Fruit fly (Drosophila melanogaster): Measurements from ENCODE around the gene CG17219.

CG17219 gene

DNA sequence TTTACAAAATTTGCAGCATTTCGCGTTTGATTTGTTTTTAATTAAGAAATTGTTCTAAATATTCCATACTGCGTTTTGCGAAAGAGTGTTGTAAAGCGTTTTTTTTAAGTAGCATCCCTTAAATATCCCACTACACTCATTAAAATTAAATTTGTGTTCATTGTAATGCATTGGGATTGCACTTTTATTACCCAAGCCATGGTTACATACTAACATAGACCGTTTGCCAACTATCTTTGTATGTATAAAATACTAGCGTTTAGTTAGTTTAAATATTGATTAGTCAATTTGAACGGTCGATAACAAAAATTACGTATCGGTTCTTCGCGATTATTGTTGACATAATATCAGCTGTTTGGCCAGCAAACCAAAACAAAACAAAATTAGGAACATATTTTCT, 10.7 kb downstream of the CG17219 start, which contains the start of the genes cnir and CG17221 (continued):
- TF ChIP-seq CG34406 (GFP tag; optimal IDR thresholded peaks at IDR 0.05) (peak; percentile 48), dsx (GFP tag; optimal IDR thresholded peaks at IDR 0.05; ENCODE audit: poor library complexity, severe bottlenecking) (no peak), CG10631 (GFP tag; optimal IDR thresholded peaks at IDR 0.05) (peak; percentile 78), esn (GFP tag; optimal IDR thresholded peaks at IDR 0.05) (peak; percentile 83), CG3919 (GFP tag; optimal IDR thresholded peaks at IDR 0.05) (peak; percentile 73), salr (GFP tag; optimal IDR thresholded peaks at IDR 0.05) (no peak), CG31627 (GFP tag; optimal IDR thresholded peaks at IDR 0.05) (peak; percentile 74), Sox14 (GFP tag; optimal IDR thresholded peaks at IDR 0.05) (peak; percentile 72), topi (GFP tag; optimal IDR thresholded peaks at IDR 0.05) (peak; percentile 72), CG4318 (GFP tag; optimal IDR thresholded peaks at IDR 0.05) (no peak), Hr38 (GFP tag; optimal IDR thresholded peaks at IDR 0.05) (no peak), CG6792 (GFP tag; optimal IDR thresholded peaks at IDR 0.05) (peak; percentile 57), lz (GFP tag; optimal IDR thresholded peaks at IDR 0.05) (peak; percentile 73), OdsH (GFP tag; optimal IDR thresholded peaks at IDR 0.05) (peak; percentile 75), CG10669 (GFP tag; optimal IDR thresholded peaks at IDR 0.05) (peak; percentile 47), achi (GFP tag; optimal IDR thresholded peaks at IDR 0.05) (peak; percentile 75), CG16779 (tag; optimal IDR thresholded peaks at IDR 0.05) (no peak), fd59A (GFP tag; optimal IDR thresholded peaks at IDR 0.05) (peak; percentile 41), Eip78C (GFP tag) (peak; percentile 87), Met (GFP tag; optimal IDR thresholded peaks at IDR 0.05) (peak; percentile 77), fkh (GFP tag; optimal IDR thresholded peaks at IDR 0.05) (peak; percentile 96), Gug (GFP tag; IDR thresholded peaks at IDR 0.05) (0 out of 2 replicates have a peak, but pooled peaks have one; percentile 26), CG8632 (GFP tag; optimal IDR thresholded peaks at IDR 0.05) (peak; percentile 9), Ets21C (GFP tag; optimal IDR thresholded peaks at IDR 0.05) (peak; percentile 72), CG8119 (GFP tag; IDR thresholded peaks at IDR 0.05) (no peak), CG6854 (GFP tag; optimal IDR thresholded peaks at IDR 0.05) (no peak)

DNA sequence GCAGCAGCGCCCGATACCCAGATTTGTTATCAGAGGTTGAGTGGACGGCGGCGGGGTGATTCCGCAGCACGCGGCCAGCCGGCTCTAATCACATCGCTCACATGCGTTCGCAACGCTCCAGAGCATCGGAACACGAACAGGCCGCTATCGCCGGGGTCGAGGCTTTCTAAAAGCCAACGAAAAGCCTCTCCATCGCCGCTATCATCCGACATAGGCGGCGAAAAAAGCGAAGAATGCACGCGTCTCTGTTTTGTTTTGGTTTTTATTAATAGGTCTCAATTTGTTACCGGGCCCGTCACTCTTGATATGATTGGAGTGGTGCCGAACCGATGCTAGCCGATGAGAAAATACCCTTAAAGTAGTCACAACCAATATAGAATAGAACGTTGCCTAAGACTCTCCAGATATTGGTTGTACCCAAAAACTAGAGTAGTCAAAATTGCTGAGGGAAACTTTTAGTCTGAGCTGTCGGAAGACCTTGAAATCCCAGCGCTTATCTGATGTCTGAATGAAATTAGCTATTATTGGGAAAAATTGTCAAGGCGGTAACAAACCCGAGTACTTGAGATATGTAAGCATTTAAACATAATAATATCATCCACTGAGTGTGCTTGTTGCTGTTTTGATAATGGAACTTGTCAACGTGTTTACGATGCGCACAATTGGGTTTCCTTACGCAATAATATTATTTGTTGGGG, 13.0 kb downstream of the CG17219 start, which contains the start of gene CG17261:
TSS of gene CG17261 (plus strand) at position 634 of the 698 bp plus-strand sequence.
- TF ChIP-seq CG8119 (GFP tag; IDR thresholded peaks at IDR 0.05) (no peak), svp (GFP tag) (peak; percentile 86), CG3919 (GFP tag; optimal IDR thresholded peaks at IDR 0.05) (no peak), vri (GFP tag; optimal IDR thresholded peaks at IDR 0.05) (peak; percentile 64), CG8632 (GFP tag; optimal IDR thresholded peaks at IDR 0.05) (no peak)

DNA sequence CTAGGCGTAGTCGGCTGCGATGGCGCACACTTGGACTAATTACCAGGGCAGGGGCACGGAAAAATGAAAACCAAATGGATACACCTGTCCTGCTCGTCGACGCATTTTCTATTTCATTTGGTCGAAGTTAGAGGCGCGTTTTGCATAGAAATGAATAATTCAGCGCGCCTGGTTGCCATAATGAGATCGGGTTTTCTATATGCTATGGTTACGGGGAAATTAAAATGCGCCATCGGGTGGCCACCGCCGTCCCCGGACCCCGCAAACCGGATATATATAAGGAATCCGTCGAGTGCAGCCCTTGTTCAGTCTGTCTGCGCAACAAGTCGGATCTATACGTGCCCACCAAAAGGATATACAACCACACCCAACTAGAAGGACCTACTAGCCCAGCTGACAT, 14.6 kb downstream of the CG17219 start, which contains the start of gene FASN2:
TSS of gene FASN2 (plus strand) at position 301 of the 400 bp plus-strand sequence.
- no peak for TF ChIP-seq pdm3 (GFP tag; optimal IDR thresholded peaks at IDR 0.05)
- no peak for TF ChIP-seq Ets21C (GFP tag; optimal IDR thresholded peaks at IDR 0.05)
- no peak for TF ChIP-seq svp (GFP tag)
- TF ChIP-seq topi (GFP tag; optimal IDR thresholded peaks at IDR 0.05) = no peak
- TF ChIP-seq CG32006 (GFP tag; optimal IDR thresholded peaks at IDR 0.05) = no peak
- no peak for TF ChIP-seq cyc (GFP tag; optimal IDR thresholded peaks at IDR 0.05)
- no peak for TF ChIP-seq Ets96B (tag; optimal IDR thresholded peaks at IDR 0.05)
- TF ChIP-seq dsx (GFP tag; optimal IDR thresholded peaks at IDR 0.05; ENCODE audit: poor library complexity, severe bottlenecking) = no peak
- TF ChIP-seq Hr4 (GFP tag; optimal IDR thresholded peaks at IDR 0.05) = no peak
- no peak for TF ChIP-seq CG6163 (GFP tag; IDR thresholded peaks at IDR 0.05)
- no peak for TF ChIP-seq net (GFP tag; optimal IDR thresholded peaks at IDR 0.05)
- no peak for TF ChIP-seq CG15336 (GFP tag; IDR thresholded peaks at IDR 0.05)
- TF ChIP-seq Hr39 (GFP tag; optimal IDR thresholded peaks at IDR 0.05) = no peak
- TF ChIP-seq Eip78C (GFP tag) = no peak
- no peak for TF ChIP-seq CG6808 (GFP tag; optimal IDR thresholded peaks at IDR 0.05)
- no peak for TF ChIP-seq acj6 (GFP tag; optimal IDR thresholded peaks at IDR 0.05)
- no peak for TF ChIP-seq fd59A (GFP tag; optimal IDR thresholded peaks at IDR 0.05)
